Fruit fly (Drosophila melanogaster): ENCODE data around the gene knrl.

- TF ChIP-seq CG8478 (optimal IDR thresholded peaks at IDR 0.05) (no peak), CTCF (optimal IDR thresholded peaks at IDR 0.05) (no peak)
Measured at dm6 chr3L:20648957-20649356, 28.5 kb upstream of the knrl start.
